Fruit fly (Drosophila melanogaster): Measurements from ENCODE around the gene CG13288.

CG13288 gene

dm6 chr3L:5926015-5926988 lies 19.1 kb downstream of the CG13288 start (continued):
- TF ChIP-seq danr (GFP tag; IDR thresholded peaks at IDR 0.05) (no peak), CG12236 (GFP tag; optimal IDR thresholded peaks at IDR 0.05) (peak; percentile 5), Lpt (GFP tag; optimal IDR thresholded peaks at IDR 0.05) (no peak), zen2 (GFP tag; IDR thresholded peaks at IDR 0.05; ENCODE audit: partially characterized antibody) (no peak), Mrtf (GFP tag; IDR thresholded peaks at IDR 0.05) (no peak), mld (GFP tag; IDR thresholded peaks at IDR 0.05; ENCODE audit: partially characterized antibody) (no peak), NK7.1 (GFP tag; optimal IDR thresholded peaks at IDR 0.05) (no peak), CG33557 (GFP tag; optimal IDR thresholded peaks at IDR 0.05) (no peak), kay (GFP tag; optimal IDR thresholded peaks at IDR 0.05) (no peak), B-H1 (GFP tag; IDR thresholded peaks at IDR 0.05) (peak; percentile 39; the same call in 1 of the 3 replicates), CG13624 (GFP tag; optimal IDR thresholded peaks at IDR 0.05) (peak; percentile 31), Ets97D (GFP tag; optimal IDR thresholded peaks at IDR 0.05) (no peak), btn (GFP tag; optimal IDR thresholded peaks at IDR 0.05) (no peak), Ravus (GFP tag; IDR thresholded peaks at IDR 0.05) (no peak), CG1024 (GFP tag; IDR thresholded peaks at IDR 0.05) (0 out of 2 replicates have a peak, but pooled peaks have one; percentile 12), odd (GFP tag; optimal IDR thresholded peaks at IDR 0.05) (no peak), CG8290 (GFP tag; optimal IDR thresholded peaks at IDR 0.05) (no peak), CG8290 (tag; optimal IDR thresholded peaks at IDR 0.05) (no peak), CG17186 (GFP tag; optimal IDR thresholded peaks at IDR 0.05) (no peak), Six4 (GFP tag; optimal IDR thresholded peaks at IDR 0.05) (peak; percentile 28), CG7357 (GFP tag; IDR thresholded peaks at IDR 0.05) (no peak), Atf6 (GFP tag; IDR thresholded peaks at IDR 0.05) (peak; percentile 35; the same call in 1 of the 2 replicates), CG10274 (GFP tag; optimal IDR thresholded peaks at IDR 0.05) (no peak), luna (GFP tag; optimal IDR thresholded peaks at IDR 0.05) (no peak), Hr51 (GFP tag; optimal IDR thresholded peaks at IDR 0.05) (peak in 1 of 2 experiments; percentile 76), CG3838 (GFP tag; optimal IDR thresholded peaks at IDR 0.05) (no peak), wor (GFP tag; IDR thresholded peaks at IDR 0.05) (peak; percentile 33; the same call in 1 of the 2 replicates), exex (tag; optimal IDR thresholded peaks at IDR 0.05) (no peak), fd64A (GFP tag; optimal IDR thresholded peaks at IDR 0.05) (peak; percentile 20), ems (GFP tag; optimal IDR thresholded peaks at IDR 0.05) (peak; percentile 15), Vsx1 (GFP tag; optimal IDR thresholded peaks at IDR 0.05) (peak; percentile 49), emc (GFP tag; optimal IDR thresholded peaks at IDR 0.05) (no peak), sr (GFP tag; IDR thresholded peaks at IDR 0.05) (peak; percentile 99), CG12769 (tag; optimal IDR thresholded peaks at IDR 0.05) (peak; percentile 35), vnd (GFP tag; IDR thresholded peaks at IDR 0.05; ENCODE audit: partially characterized antibody) (no peak), Side (GFP tag; optimal IDR thresholded peaks at IDR 0.05) (peak; percentile 16), CG1529 (GFP tag; optimal IDR thresholded peaks at IDR 0.05) (peak; percentile 47), CG15514 (GFP tag; optimal IDR thresholded peaks at IDR 0.05) (peak; percentile 92), tx (GFP tag; optimal IDR thresholded peaks at IDR 0.05) (peak; percentile 23), CG3847 (GFP tag; IDR thresholded peaks at IDR 0.05) (peak; percentile 36; the same call in 1 of the 2 replicates), bcd (GFP tag; optimal IDR thresholded peaks at IDR 0.05) (peak; percentile 34), phol (tag; optimal IDR thresholded peaks at IDR 0.05) (peak; percentile 33), CG18011 (GFP tag; optimal IDR thresholded peaks at IDR 0.05) (peak; percentile 3), CG14667 (GFP tag; IDR thresholded peaks at IDR 0.05) (no peak), tin (GFP tag; optimal IDR thresholded peaks at IDR 0.05) (no peak), Elba2 (GFP tag; optimal IDR thresholded peaks at IDR 0.05) (no peak), CG17912 (GFP tag; optimal IDR thresholded peaks at IDR 0.05) (no peak), CG8359 (GFP tag; optimal IDR thresholded peaks at IDR 0.05; ENCODE audit: borderline replicate concordance) (no peak), Fer1 (GFP tag; optimal IDR thresholded peaks at IDR 0.05) (no peak)
